Worm (Caenorhabditis elegans) whole organism, midembryonic: Measurements from ENCODE around the gene droe-4.

ENCODE experiments used
- cog-1 ChIP-seq: sonication (generic microtip); optimal IDR thresholded peaks from 2 replicates; lab custom pipeline; 2016; ENCODE audit warnings: missing genetic modification characterization, missing compliant biosample characterization
- flt-1 ChIP-seq: fragments of 200-800 bp; sonication (Bioruptor generic); IDR thresholded peaks from 2 replicates; pipeline ENCODE4 v1.3.6; 2022; ENCODE audit warnings: missing genetic modification characterization, missing compliant biosample characterization
- klf-2 ChIP-seq: fragments of 200-800 bp; sonication (Bioruptor generic); conservative IDR thresholded peaks from 2 replicates; pipeline ENCODE4 v1.3.6; 2022; ENCODE audit warnings: missing genetic modification reagents, missing genetic modification characterization, missing compliant biosample characterization
- ref-1 ChIP-seq: fragments of 200-800 bp; sonication (Bioruptor generic); conservative IDR thresholded peaks from 2 replicates; pipeline ENCODE4 v1.3.6; 2022; ENCODE audit warnings: missing genetic modification reagents, missing genetic modification characterization, missing compliant biosample characterization
- ztf-23 ChIP-seq: fragments of 200-800 bp; sonication (Bioruptor generic); IDR thresholded peaks from 2 replicates; pipeline ENCODE4 v1.3.6; 2022; ENCODE audit warnings: missing genetic modification reagents, missing genetic modification characterization, missing compliant biosample characterization
- ztf-29 ChIP-seq: fragments of 200-800 bp; sonication (Bioruptor generic); IDR thresholded peaks from 2 replicates; pipeline ENCODE4 v1.3.6; 2022; ENCODE audit warnings: missing genetic modification reagents, missing genetic modification characterization, missing compliant biosample characterization

DNA sequence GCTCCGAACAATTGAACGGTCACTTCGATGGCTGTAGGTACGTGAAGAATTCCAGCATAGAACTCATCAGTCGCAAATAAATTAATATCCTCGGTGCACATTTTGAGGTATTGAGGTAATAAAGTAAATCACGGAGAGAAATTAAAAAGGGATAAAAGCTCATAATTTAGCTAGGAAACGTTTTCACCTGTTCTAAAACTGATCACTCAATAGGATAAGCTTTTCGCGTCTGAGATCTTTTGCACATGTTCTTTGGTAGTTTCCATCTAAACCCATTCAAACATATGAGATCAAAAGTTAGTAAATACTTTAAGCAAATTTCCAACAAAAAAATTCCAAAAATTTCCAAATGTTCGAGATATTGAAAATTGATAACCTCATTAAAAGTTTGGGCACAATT lies 25.0 kb downstream of the droe-4 start, which contains the start of gene srh-308:
- no peak for TF ChIP-seq flt-1 (GFP tag; lab: Robert Waterston, UW)
- TF ChIP-seq klf-2 (GFP tag; lab: Robert Waterston, UW) = no peak
- no peak for TF ChIP-seq ref-1
- no peak for TF ChIP-seq ztf-29
- no peak for TF ChIP-seq ztf-23 (GFP tag; lab: Robert Waterston, UW)
- TF ChIP-seq cog-1 = no peak
